Worm (Caenorhabditis elegans) whole organism, young adult: ENCODE data around the gene flp-26.

Experiments used
- F33H1.4 ChIP-seq: fragments of 200-800 bp; sonication (Bioruptor generic); IDR thresholded peaks from 2 replicates; pipeline ENCODE4 v1.3.6; 2022; ENCODE audit warnings: missing genetic modification reagents, missing genetic modification characterization, missing compliant biosample characterization
- die-1 ChIP-seq: sonication (generic microtip); optimal IDR thresholded peaks from 2 replicates; lab custom pipeline; 2016; ENCODE audit warnings: missing genotype, mild to moderate bottlenecking, missing genetic modification characterization, missing compliant biosample characterization
- efl-1 ChIP-seq: fragments of 150-350 bp; optimal IDR thresholded peaks from 2 replicates; lab custom pipeline; 2014; ENCODE audit warnings: missing biosample characterization, missing genetic modification reagents, missing genetic modification characterization
- ekl-4 ChIP-seq: fragments of 200-800 bp; sonication (Bioruptor generic); IDR thresholded peaks from 2 replicates; pipeline ENCODE4 v1.3.6; 2022; ENCODE audit warnings: missing genetic modification reagents, missing genetic modification characterization, missing compliant biosample characterization
- mxl-1 ChIP-seq: sonication (generic microtip); optimal IDR thresholded peaks from 2 replicates; lab custom pipeline; 2016; ENCODE audit warnings: missing genetic modification characterization, missing compliant biosample characterization
- nfya-1 ChIP-seq: sonication (generic microtip); optimal IDR thresholded peaks from 2 replicates; lab custom pipeline; 2017; ENCODE audit warnings: antibody characterized with exemption, missing compliant biosample characterization, missing genetic modification characterization, borderline replicate concordance; ENCODE audit not compliant: insufficient read depth
- snpc-3.4 ChIP-seq: sonication (generic microtip); optimal IDR thresholded peaks from 2 replicates; lab custom pipeline; 2017; ENCODE audit warnings: missing genetic modification characterization, mild to moderate bottlenecking, missing compliant biosample characterization, antibody characterized with exemption, moderate library complexity, missing genotype, missing genetic modification reagents
- unc-130 ChIP-seq: sonication (generic microtip); optimal IDR thresholded peaks from 2 replicates; lab custom pipeline; 2016; ENCODE audit warnings: missing genetic modification reagents, missing genetic modification characterization, missing compliant biosample characterization

DNA sequence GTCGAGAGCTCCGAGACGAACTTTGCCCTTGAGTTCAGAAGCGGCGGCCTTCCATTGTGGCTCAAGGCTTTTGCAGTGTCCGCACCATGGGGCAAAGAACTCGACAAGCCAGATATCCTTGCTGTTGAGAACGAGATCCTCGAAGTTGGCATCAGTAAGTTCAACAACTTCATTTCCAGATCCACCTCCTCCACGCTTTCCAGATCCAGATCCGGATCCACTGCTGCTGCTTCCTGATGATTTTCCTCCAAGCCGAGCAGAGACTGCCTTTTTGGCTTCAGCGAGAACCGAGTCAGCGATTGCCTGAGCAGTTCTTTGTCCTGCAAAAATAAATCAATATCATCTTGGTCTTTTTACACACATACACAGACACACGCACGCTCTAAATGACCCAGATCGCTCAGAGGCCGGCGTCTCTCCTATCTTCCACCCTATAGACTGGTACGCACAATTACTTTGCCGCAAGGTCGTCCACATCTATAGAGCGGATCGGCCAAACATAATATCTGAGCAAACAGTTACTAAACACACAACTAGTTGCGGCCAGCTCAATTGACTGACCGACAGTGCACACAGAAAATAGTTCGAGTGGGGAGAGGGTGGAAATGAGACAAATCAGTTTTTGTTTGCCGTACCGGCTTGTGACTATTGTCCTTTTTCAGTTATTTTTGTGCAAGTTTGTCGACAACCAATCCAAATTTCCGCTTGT lies 38.5 kb downstream of the flp-26 start:
- TF ChIP-seq F33H1.4 (GFP tag; lab: Robert Waterston, UW) (no peak), nfya-1 (tag; lab: Kevin White, UChicago) (no peak), snpc-3.4 (tag; lab: Kevin White, UChicago) (no peak), die-1 (tag; lab: Kevin White, UChicago) (no peak), efl-1 (GFP tag; lab: Kevin White, UChicago) (no peak), unc-130 (no peak), mxl-1 (tag; lab: Kevin White, UChicago) (no peak), ekl-4 (GFP tag; lab: Robert Waterston, UW) (no peak)
